Worm (Caenorhabditis elegans) whole organism, early embryonic: ENCODE data around the gene Y69A2AR.12.
A peak's percentile ranks its signal among the peaks of the same experiment; 100 is the strongest.

Experiments used
- B0310.2 ChIP-seq: sonication (generic microtip); optimal IDR thresholded peaks from 2 replicates; lab custom pipeline; 2016; ENCODE audit warnings: mild to moderate bottlenecking, missing genetic modification characterization, missing compliant biosample characterization
- F13C5.2 ChIP-seq: sonication (generic microtip); optimal IDR thresholded peaks from 2 replicates; lab custom pipeline; 2017; ENCODE audit warnings: mild to moderate bottlenecking, missing genetic modification characterization, inconsistent platforms, missing compliant biosample characterization
- aly-1 ChIP-seq: sonication (generic microtip); optimal IDR thresholded peaks from 2 replicates; lab custom pipeline; 2016; ENCODE audit warnings: missing genetic modification characterization, missing compliant biosample characterization
- ama-1 ChIP-seq: fragments of 150-350 bp; optimal IDR thresholded peaks from 2 replicates; lab custom pipeline; 2014
- ceh-13 ChIP-seq: fragments of 200-800 bp; sonication (Bioruptor generic); optimal IDR thresholded peaks from 2 replicates; lab custom pipeline; 2018; ENCODE audit warnings: mild to moderate bottlenecking, missing genetic modification characterization, missing compliant biosample characterization
- ceh-36 ChIP-seq: sonication (generic microtip); optimal IDR thresholded peaks from 2 replicates; lab custom pipeline; 2016; ENCODE audit warnings: missing genetic modification characterization, inconsistent platforms, missing compliant biosample characterization
- ets-7 ChIP-seq: sonication (generic microtip); optimal IDR thresholded peaks from 2 replicates; lab custom pipeline; 2016; ENCODE audit warnings: missing genotype, missing genetic modification characterization, missing compliant biosample characterization
- flt-1 ChIP-seq: fragments of 200-800 bp; sonication (Bioruptor generic); IDR thresholded peaks from 2 replicates; pipeline ENCODE4 v1.3.6; 2022; ENCODE audit warnings: missing genetic modification characterization, missing compliant biosample characterization
- hmbx-1 ChIP-seq: sonication (generic microtip); optimal IDR thresholded peaks from 2 replicates; lab custom pipeline; 2016; ENCODE audit warnings: mild to moderate bottlenecking, missing genetic modification characterization, missing compliant biosample characterization
- hmg-4 ChIP-seq: fragments of 200-800 bp; sonication (Bioruptor generic); optimal IDR thresholded peaks from 2 replicates; lab custom pipeline; 2018; ENCODE audit warnings: mild to moderate bottlenecking, missing genetic modification characterization, missing compliant biosample characterization
- hnd-1 ChIP-seq: sonication (generic microtip); optimal IDR thresholded peaks from 2 replicates; lab custom pipeline; 2016; ENCODE audit warnings: missing genetic modification characterization, missing compliant biosample characterization
- pes-1 ChIP-seq: fragments of 200-800 bp; sonication (Bioruptor generic); IDR thresholded peaks from 2 replicates; pipeline ENCODE4 v1.3.6; 2022; ENCODE audit warnings: missing genetic modification reagents, missing genetic modification characterization, missing compliant biosample characterization
- scrt-1 ChIP-seq: fragments of 200-800 bp; sonication (Bioruptor generic); IDR thresholded peaks from 2 replicates; pipeline ENCODE4 v1.3.6; 2022; ENCODE audit warnings: missing genetic modification characterization, missing compliant biosample characterization
- sea-1 ChIP-seq: fragments of 200-800 bp; sonication (Bioruptor generic); conservative IDR thresholded peaks from 2 replicates; pipeline ENCODE4 v1.3.6; 2022; ENCODE audit warnings: missing genetic modification characterization, missing compliant biosample characterization
- tbx-11 ChIP-seq: fragments of 200-800 bp; sonication (Bioruptor generic); IDR thresholded peaks from 2 replicates; pipeline ENCODE4 v1.3.6; 2022; ENCODE audit warnings: missing genetic modification characterization, missing compliant biosample characterization
- tbx-37 ChIP-seq: fragments of 200-800 bp; sonication (Bioruptor generic); conservative IDR thresholded peaks from 2 replicates; pipeline ENCODE4 v1.3.6; 2022; ENCODE audit warnings: missing genetic modification reagents, missing genetic modification characterization, missing compliant biosample characterization
- tra-4 ChIP-seq: sonication (generic microtip); optimal IDR thresholded peaks from 2 replicates; lab custom pipeline; 2017; ENCODE audit warnings: missing genetic modification characterization, missing compliant biosample characterization

Gene Y69A2AR.12

DNA sequence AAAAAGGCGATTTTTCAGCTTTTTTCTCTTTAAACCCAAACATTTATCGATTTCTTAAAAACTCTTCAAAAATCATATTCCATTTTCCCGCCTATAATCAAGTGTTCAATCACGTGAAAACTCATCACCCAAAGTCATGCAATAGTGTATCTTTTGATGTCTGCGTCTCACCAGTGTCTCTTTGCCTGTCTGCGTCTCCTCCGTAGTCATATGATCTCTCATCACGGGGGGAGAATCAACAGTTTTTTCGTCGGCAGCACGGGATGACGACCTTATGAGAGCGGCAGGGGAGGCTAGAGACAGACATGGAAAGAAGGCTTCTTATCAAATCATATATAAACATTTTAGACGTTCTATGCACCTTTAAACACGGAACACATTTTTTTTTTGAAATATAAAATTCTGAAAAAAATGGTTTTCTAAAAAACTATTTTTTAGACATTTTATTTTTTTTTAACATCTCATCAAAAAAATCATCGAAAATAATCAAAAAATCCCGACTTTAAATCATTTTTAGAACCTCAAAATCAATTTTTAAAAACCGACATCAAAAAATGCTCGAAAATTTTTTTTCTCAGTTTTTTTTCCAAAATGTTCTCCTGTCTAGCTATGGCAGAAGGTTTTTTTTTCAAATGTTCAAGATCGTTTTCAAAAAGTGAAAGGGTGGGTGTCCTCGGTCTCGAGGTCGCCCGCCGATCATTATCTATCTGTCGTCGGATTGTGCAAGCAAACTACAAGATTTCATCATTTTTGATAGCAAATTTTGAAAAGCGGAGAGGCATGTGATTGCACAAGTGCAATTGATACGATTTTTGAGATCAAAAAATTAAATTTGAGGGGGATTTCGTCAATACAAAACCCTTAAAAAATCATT, 33.8 kb downstream of the Y69A2AR.12 start:
- no peak for TF ChIP-seq tbx-37 (GFP tag; lab: Robert Waterston, UW)
- peak; percentile 19 for TF ChIP-seq F13C5.2 (tag; lab: Kevin White, UChicago)
- 0 out of 2 replicates have a peak, but pooled peaks have one; percentile 43 for TF ChIP-seq flt-1 (GFP tag; lab: Robert Waterston, UW)
- TF ChIP-seq tra-4 (tag; lab: Kevin White, UChicago): no peak
- peak; percentile 29 for TF ChIP-seq B0310.2 (tag; lab: Kevin White, UChicago)

DNA sequence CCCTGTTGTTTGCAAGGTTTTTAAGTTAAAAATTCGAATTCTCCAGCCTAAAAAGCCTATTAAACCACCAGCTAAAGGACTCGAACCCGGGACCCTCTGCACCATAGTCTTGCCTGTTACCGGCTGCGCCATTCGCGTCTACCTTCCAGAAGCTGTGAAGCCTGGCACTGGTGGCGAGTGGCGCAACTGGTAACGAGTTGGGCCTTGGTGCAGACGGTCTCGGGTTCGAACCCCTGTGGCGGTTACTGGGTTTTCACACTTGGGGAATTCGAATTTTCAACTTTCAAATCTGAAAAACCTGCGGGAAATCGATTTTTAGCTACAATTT, 34.4 kb downstream of the Y69A2AR.12 start:
- no peak for TF ChIP-seq F13C5.2 (tag; lab: Kevin White, UChicago)
- 0 out of 2 replicates have a peak, but pooled peaks have one; percentile 12 for TF ChIP-seq sea-1 (GFP tag; lab: Robert Waterston, UW)
- TF ChIP-seq B0310.2 (tag; lab: Kevin White, UChicago): no peak
- TF ChIP-seq tra-4 (tag; lab: Kevin White, UChicago): no peak
- no peak for TF ChIP-seq ceh-36 (tag; lab: Kevin White, UChicago)

DNA sequence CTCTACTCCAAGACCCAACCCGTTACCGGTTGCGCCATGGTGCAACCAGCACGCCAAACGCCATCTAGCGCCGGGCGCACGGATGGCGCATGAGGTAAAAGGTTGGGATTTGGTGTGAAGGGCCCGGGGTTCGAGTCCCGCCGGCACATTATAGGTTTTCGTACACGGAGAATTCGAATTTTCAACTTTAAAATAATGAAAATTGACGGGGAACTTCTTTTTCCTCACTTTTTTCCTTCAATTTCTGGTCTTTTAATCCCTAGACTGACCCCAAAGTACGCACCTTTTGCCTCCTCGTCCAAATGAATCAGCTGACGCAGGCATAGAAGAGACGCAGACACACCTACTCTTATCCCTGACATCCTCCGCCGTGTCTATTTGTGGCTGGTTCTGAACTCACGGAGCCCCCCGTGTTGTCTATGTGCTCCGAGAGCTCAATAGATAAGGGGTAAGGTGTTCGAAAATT, 35.2 kb downstream of the Y69A2AR.12 start:
- TF ChIP-seq B0310.2 (tag; lab: Kevin White, UChicago) (no peak), tbx-11 (GFP tag; lab: Robert Waterston, UW) (no peak), hmbx-1 (no peak), ceh-36 (tag; lab: Kevin White, UChicago) (no peak), tra-4 (tag; lab: Kevin White, UChicago) (no peak), tbx-37 (GFP tag; lab: Robert Waterston, UW) (no peak; the same call in 1 of the 2 replicates), aly-1 (tag; lab: Kevin White, UChicago) (no peak), ceh-13 (GFP tag; lab: Kevin White, UChicago) (no peak), ama-1 (lab: Kevin White, UChicago) (no peak), ets-7 (tag; lab: Kevin White, UChicago) (no peak), pes-1 (GFP tag; lab: Robert Waterston, UW) (no peak), scrt-1 (GFP tag; lab: Robert Waterston, UW) (no peak), flt-1 (GFP tag; lab: Robert Waterston, UW) (no peak), F13C5.2 (tag; lab: Kevin White, UChicago) (no peak), hmg-4 (no peak), sea-1 (GFP tag; lab: Robert Waterston, UW) (no peak)

DNA sequence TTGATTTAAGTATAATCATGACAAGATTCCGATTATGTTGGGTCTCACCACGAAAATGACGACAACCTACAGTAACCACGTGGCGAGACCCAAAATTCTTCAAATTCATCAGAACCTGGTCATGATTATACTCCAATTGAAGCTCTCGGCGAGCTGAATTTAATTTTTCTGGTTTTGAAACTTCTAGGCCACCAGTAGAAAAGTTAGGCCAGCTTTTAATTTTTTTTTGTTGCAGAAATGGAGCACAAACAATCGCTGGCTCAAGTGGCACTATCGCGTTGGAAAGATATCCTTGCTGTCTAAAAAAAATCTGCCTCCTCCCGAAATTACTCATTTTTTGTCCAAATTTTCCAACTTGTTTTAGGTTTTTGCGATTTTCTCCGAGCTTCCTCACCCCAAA, 38.2 kb downstream of the Y69A2AR.12 start:
- TF ChIP-seq scrt-1 (GFP tag; lab: Robert Waterston, UW) (no peak), hmg-4 (no peak), ceh-13 (GFP tag; lab: Kevin White, UChicago) (no peak), ets-7 (tag; lab: Kevin White, UChicago) (no peak), hmbx-1 (no peak), ama-1 (lab: Kevin White, UChicago) (no peak), tra-4 (tag; lab: Kevin White, UChicago) (no peak), tbx-37 (GFP tag; lab: Robert Waterston, UW) (no peak), F13C5.2 (tag; lab: Kevin White, UChicago) (no peak), aly-1 (tag; lab: Kevin White, UChicago) (no peak), sea-1 (GFP tag; lab: Robert Waterston, UW) (no peak), pes-1 (GFP tag; lab: Robert Waterston, UW) (no peak), flt-1 (GFP tag; lab: Robert Waterston, UW) (no peak), ceh-36 (tag; lab: Kevin White, UChicago) (no peak), B0310.2 (tag; lab: Kevin White, UChicago) (no peak), tbx-11 (GFP tag; lab: Robert Waterston, UW) (no peak), hnd-1 (no peak)

DNA sequence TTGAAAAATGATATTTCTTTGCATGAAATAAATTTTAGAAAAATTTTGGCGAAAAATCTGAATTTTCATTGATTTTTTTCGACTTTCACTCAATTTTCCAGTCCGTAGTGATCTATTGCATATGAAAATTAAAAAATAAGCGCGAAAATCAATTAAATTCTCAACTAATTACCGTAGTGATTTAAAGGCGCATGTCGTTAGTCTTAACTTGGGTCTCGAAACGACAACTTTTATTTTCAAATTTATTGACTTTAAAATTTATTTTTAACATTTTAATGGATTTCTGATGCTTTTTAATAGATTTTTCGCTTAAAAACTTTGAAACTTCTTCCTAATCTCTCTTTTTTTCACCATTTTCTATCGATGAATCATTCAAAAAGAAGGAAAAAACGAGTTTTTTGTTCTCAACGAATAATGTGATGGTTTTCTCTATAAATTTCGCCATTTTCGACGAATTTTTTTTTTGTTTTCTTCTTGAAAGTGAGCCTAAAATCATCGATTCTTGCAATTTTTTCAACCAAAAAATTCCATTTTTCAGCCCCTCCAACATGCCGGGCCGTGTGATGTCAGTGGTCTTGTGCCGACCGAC, 39.2 kb downstream of the Y69A2AR.12 start, which contains the start of gene vamp-7:
vamp-7 (plus strand) TSS at position 539 of the 589 bp plus-strand sequence.
- TF ChIP-seq ceh-36 (tag; lab: Kevin White, UChicago) (no peak), flt-1 (GFP tag; lab: Robert Waterston, UW) (no peak), tbx-11 (GFP tag; lab: Robert Waterston, UW) (no peak), B0310.2 (tag; lab: Kevin White, UChicago) (no peak)

DNA sequence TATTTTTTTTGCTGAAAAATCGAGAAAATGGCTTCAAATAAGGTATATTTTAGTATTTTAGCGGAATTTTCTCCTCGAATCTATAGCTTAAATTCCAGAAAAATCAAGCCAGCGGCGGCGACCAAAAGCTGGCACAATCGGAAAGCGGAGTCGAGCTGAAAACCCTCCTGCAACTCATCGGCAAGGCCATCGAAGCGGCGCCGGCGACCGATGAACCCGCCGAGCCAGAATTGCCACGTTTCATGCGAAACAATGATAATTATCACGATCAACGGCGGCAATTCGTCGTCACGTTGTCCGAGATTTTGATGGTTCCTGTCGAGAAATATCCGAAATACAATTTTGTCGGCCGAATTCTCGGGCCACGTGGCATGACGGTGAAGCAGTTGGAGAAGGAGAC, 42.0 kb downstream of the Y69A2AR.12 start, which contains the start of gene Y69A2AR.32:
Y69A2AR.32 (plus strand) TSS at position 28 of the 400 bp plus-strand sequence.
- TF ChIP-seq scrt-1 (GFP tag; lab: Robert Waterston, UW) (no peak), ets-7 (tag; lab: Kevin White, UChicago) (no peak), F13C5.2 (tag; lab: Kevin White, UChicago) (no peak), sea-1 (GFP tag; lab: Robert Waterston, UW) (no peak), flt-1 (GFP tag; lab: Robert Waterston, UW) (no peak), B0310.2 (tag; lab: Kevin White, UChicago) (no peak), hmbx-1 (no peak), aly-1 (tag; lab: Kevin White, UChicago) (no peak), ceh-36 (tag; lab: Kevin White, UChicago) (no peak), ceh-13 (GFP tag; lab: Kevin White, UChicago) (no peak), tbx-37 (GFP tag; lab: Robert Waterston, UW) (no peak)

DNA sequence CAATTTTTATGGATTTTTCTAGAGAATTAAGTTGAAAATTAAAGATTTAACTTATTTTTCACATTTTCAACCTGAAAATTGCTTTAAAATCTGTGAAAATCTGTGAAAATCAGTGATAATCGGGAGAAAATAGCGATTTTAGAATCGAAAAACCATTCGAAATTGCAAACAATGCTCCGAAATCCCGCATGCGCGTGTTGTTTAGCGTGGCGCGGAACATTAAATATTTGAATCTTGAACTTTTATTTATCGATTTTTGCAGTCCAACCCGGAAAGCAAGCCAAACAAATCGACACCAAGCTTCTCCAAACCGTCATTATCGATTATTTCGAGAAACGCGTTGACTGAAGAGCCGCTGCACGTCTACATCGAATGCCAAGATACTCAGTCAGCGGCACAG, 42.6 kb downstream of the Y69A2AR.12 start:
- TF ChIP-seq hnd-1 (no peak), flt-1 (GFP tag; lab: Robert Waterston, UW) (no peak), aly-1 (tag; lab: Kevin White, UChicago) (no peak), hmbx-1 (no peak), F13C5.2 (tag; lab: Kevin White, UChicago) (no peak), scrt-1 (GFP tag; lab: Robert Waterston, UW) (no peak)
